Worm (Caenorhabditis elegans) whole organism, L3 larva: ENCODE measurements around the gene fipr-8.

Source experiments
- ama-1 ChIP-seq: fragments of 150-350 bp; optimal IDR thresholded peaks from 2 replicates; lab custom pipeline; 2018
- daf-12 ChIP-seq: fragments of 150-350 bp; optimal IDR thresholded peaks from 2 replicates; lab custom pipeline; 2014; ENCODE audit warnings: missing biosample characterization, missing genetic modification reagents, missing genetic modification characterization
- elt-1 ChIP-seq: fragments of 150-350 bp; optimal IDR thresholded peaks from 2 replicates; lab custom pipeline; 2014; ENCODE audit warnings: missing biosample characterization, missing genetic modification characterization
- elt-3 ChIP-seq, 3 experiments: fragments of 150-350 bp in 1 of 3; sonication (generic microtip) in 2 of 3; optimal IDR thresholded peaks; 2 replicates in 2 of 3; 4 replicates in 1 of 3; lab custom pipeline; 2014 to 2017; ENCODE audit warnings: missing biosample characterization in 3 of 3, missing genetic modification characterization in 3 of 3
- lin-15B ChIP-seq: fragments of 150-350 bp; optimal IDR thresholded peaks from 2 replicates; lab custom pipeline; 2014; ENCODE audit warnings: missing biosample characterization, missing genetic modification characterization
- nhr-237 ChIP-seq: fragments of 150-350 bp; optimal IDR thresholded peaks from 2 replicates; lab custom pipeline; 2014; ENCODE audit warnings: missing biosample characterization, missing genetic modification characterization
- nhr-25 ChIP-seq: sonication (generic microtip); optimal IDR thresholded peaks from 2 replicates; lab custom pipeline; 2017; ENCODE audit warnings: missing biosample characterization, missing genetic modification characterization
- nhr-28 ChIP-seq: fragments of 150-350 bp; optimal IDR thresholded peaks from 2 replicates; lab custom pipeline; 2014; ENCODE audit warnings: missing biosample characterization, missing genetic modification characterization
- zag-1 ChIP-seq: fragments of 150-350 bp; optimal IDR thresholded peaks from 2 replicates; lab custom pipeline; 2014; ENCODE audit warnings: missing biosample characterization, missing genetic modification characterization
- ztf-11 ChIP-seq: fragments of 150-350 bp; optimal IDR thresholded peaks from 2 replicates; lab custom pipeline; 2014; ENCODE audit warnings: missing biosample characterization, missing genetic modification characterization

ce11 chrV:10273837-10274236 lies 34.1 kb upstream of the fipr-8 start:
- TF ChIP-seq daf-12 (tag; lab: Kevin White, UChicago) (no peak), nhr-28 (no peak), zag-1 (tag; lab: Kevin White, UChicago) (no peak), ztf-11 (tag; lab: Kevin White, UChicago) (no peak), nhr-25 (no peak), lin-15B (tag; lab: Kevin White, UChicago) (no peak), nhr-237 (tag; lab: Kevin White, UChicago) (no peak), ama-1 (lab: Kevin White, UChicago) (no peak), elt-1 (tag; lab: Kevin White, UChicago) (peak; percentile 67), elt-3 (tag; optimal IDR thresholded peaks at IDR 0.05; lab: Kevin White, UChicago) (no peak)
